Worm (Caenorhabditis elegans) whole organism, L2 larva: ENCODE results near the gene pitr-4.

Source experiments
- F13H6.1 ChIP-seq: sonication (generic microtip); optimal IDR thresholded peaks from 2 replicates; lab custom pipeline; 2016; ENCODE audit warnings: missing genetic modification characterization, missing compliant biosample characterization
- R02D3.7 ChIP-seq: fragments of 150-350 bp; optimal IDR thresholded peaks from 2 replicates; lab custom pipeline; 2014; ENCODE audit warnings: missing biosample characterization, missing genetic modification characterization
- Y55F3AM.14 ChIP-seq: fragments of 200-800 bp; sonication (Bioruptor generic); optimal IDR thresholded peaks from 2 replicates; lab custom pipeline; 2018; ENCODE audit warnings: mild to moderate bottlenecking, missing genetic modification characterization, missing compliant biosample characterization
- ZK546.5 ChIP-seq: sonication (generic microtip); optimal IDR thresholded peaks from 2 replicates; lab custom pipeline; 2017; ENCODE audit warnings: missing biosample characterization, missing genetic modification characterization
- alr-1 ChIP-seq: fragments of 150-350 bp; optimal IDR thresholded peaks from 2 replicates; lab custom pipeline; 2014; ENCODE audit warnings: missing biosample characterization, missing genetic modification characterization
- aly-2 ChIP-seq: fragments of 150-350 bp; optimal IDR thresholded peaks from 2 replicates; lab custom pipeline; 2014; ENCODE audit warnings: missing biosample characterization, missing genetic modification characterization
- ceh-16 ChIP-seq: fragments of 150-350 bp; optimal IDR thresholded peaks from 2 replicates; lab custom pipeline; 2014; ENCODE audit warnings: missing biosample characterization, missing genetic modification characterization
- crh-2 ChIP-seq: sonication (generic microtip); optimal IDR thresholded peaks from 2 replicates; lab custom pipeline; 2017; ENCODE audit warnings: missing biosample characterization, missing genetic modification characterization
- dmd-4 ChIP-seq: sonication (generic microtip); optimal IDR thresholded peaks from 2 replicates; lab custom pipeline; 2017; ENCODE audit warnings: missing biosample characterization, missing genetic modification characterization
- egl-27 ChIP-seq: sonication (generic microtip); optimal IDR thresholded peaks from 3 replicates; lab custom pipeline; 2017; ENCODE audit warnings: missing biosample characterization, missing genetic modification reagents, missing genetic modification characterization
- elt-1 ChIP-seq: fragments of 150-350 bp; optimal IDR thresholded peaks from 2 replicates; lab custom pipeline; 2014; ENCODE audit warnings: missing biosample characterization, missing genetic modification characterization
- elt-3 ChIP-seq: sonication (generic microtip); optimal IDR thresholded peaks from 2 replicates; lab custom pipeline; 2017; ENCODE audit warnings: missing biosample characterization, missing genetic modification characterization
- fos-1 ChIP-seq: fragments of 150-350 bp; optimal IDR thresholded peaks from 2 replicates; lab custom pipeline; 2014; ENCODE audit warnings: missing biosample characterization, missing genetic modification characterization
- lin-11 ChIP-seq: fragments of 150-350 bp; sonication (generic microtip); optimal IDR thresholded peaks from 2 replicates; lab custom pipeline; 2014; ENCODE audit warnings: missing biosample characterization, missing genetic modification characterization, inconsistent platforms, mixed read lengths
- lin-13 ChIP-seq: fragments of 150-350 bp; optimal IDR thresholded peaks from 2 replicates; lab custom pipeline; 2014; ENCODE audit warnings: missing biosample characterization, missing genetic modification reagents, missing genetic modification characterization
- mab-5 ChIP-seq: fragments of 150-350 bp; optimal IDR thresholded peaks from 2 replicates; lab custom pipeline; 2014; ENCODE audit warnings: missing biosample characterization, missing genetic modification characterization
- mdl-1 ChIP-seq, 2 experiments: fragments of 150-350 bp in 1 of 2; sonication (generic microtip) in 1 of 2; optimal IDR thresholded peaks; 2 replicates each; lab custom pipeline; 2017; ENCODE audit warnings: missing biosample characterization in 2 of 2, missing genetic modification characterization in 2 of 2
- nhr-10 ChIP-seq: sonication (generic microtip); optimal IDR thresholded peaks from 2 replicates; lab custom pipeline; 2017; ENCODE audit warnings: missing biosample characterization, missing genetic modification characterization
- nhr-11 ChIP-seq: fragments of 150-350 bp; optimal IDR thresholded peaks from 2 replicates; lab custom pipeline; 2014; ENCODE audit warnings: missing biosample characterization, missing genetic modification characterization
- nhr-23 ChIP-seq: fragments of 150-350 bp; optimal IDR thresholded peaks from 2 replicates; lab custom pipeline; 2014; ENCODE audit warnings: missing biosample characterization, missing genetic modification reagents, missing genetic modification characterization
- nhr-25 ChIP-seq: fragments of 150-350 bp; sonication (generic microtip); optimal IDR thresholded peaks from 3 replicates; lab custom pipeline; 2014; ENCODE audit warnings: missing biosample characterization, missing genetic modification characterization
- nhr-6 ChIP-seq: fragments of 150-350 bp; optimal IDR thresholded peaks from 2 replicates; lab custom pipeline; 2014; ENCODE audit warnings: missing biosample characterization, missing genetic modification characterization
- peb-1 ChIP-seq: fragments of 150-350 bp; optimal IDR thresholded peaks from 2 replicates; lab custom pipeline; 2014; ENCODE audit warnings: missing biosample characterization, missing genetic modification characterization
- sem-4 ChIP-seq: fragments of 150-350 bp; optimal IDR thresholded peaks from 2 replicates; lab custom pipeline; 2014; ENCODE audit warnings: missing biosample characterization, missing genetic modification reagents, missing genetic modification characterization
- skn-1 ChIP-seq: sonication (generic microtip); optimal IDR thresholded peaks from 2 replicates; lab custom pipeline; 2017; ENCODE audit warnings: missing biosample characterization, missing genetic modification characterization
- sma-9 ChIP-seq, 2 experiments: fragments of 150-350 bp in 1 of 2; sonication (generic microtip) in 1 of 2; optimal IDR thresholded peaks; 2 replicates each; lab custom pipeline; 2014 to 2016; ENCODE audit warnings: missing genetic modification characterization in 2 of 2, mild to moderate bottlenecking in 1 of 2, missing biosample characterization in 1 of 2, missing compliant biosample characterization in 1 of 2, missing genetic modification reagents in 1 of 2, moderate library complexity in 1 of 2
- snpc-4 ChIP-seq: fragments of 150-350 bp; optimal IDR thresholded peaks from 2 replicates; lab custom pipeline; 2014; ENCODE audit warnings: missing biosample characterization, missing genetic modification characterization
- unc-39 ChIP-seq: fragments of 150-350 bp; optimal IDR thresholded peaks from 2 replicates; lab custom pipeline; 2014; ENCODE audit warnings: missing biosample characterization, missing genetic modification characterization
- unc-55 ChIP-seq: fragments of 150-350 bp; sonication (generic microtip); optimal IDR thresholded peaks from 3 replicates; lab custom pipeline; 2014; ENCODE audit warnings: missing biosample characterization, missing genetic modification reagents, missing genetic modification characterization
- unc-62 ChIP-seq: fragments of 150-350 bp; optimal IDR thresholded peaks from 2 replicates; lab custom pipeline; 2014; ENCODE audit warnings: missing biosample characterization, missing genetic modification reagents, missing genetic modification characterization
- ztf-1 ChIP-seq: fragments of 200-800 bp; sonication (Bioruptor generic); conservative IDR thresholded peaks from 2 replicates; pipeline ENCODE4 v1.3.6; 2022; ENCODE audit warnings: missing genetic modification characterization, missing compliant biosample characterization
- ztf-11 ChIP-seq: sonication (generic microtip); optimal IDR thresholded peaks from 2 replicates; lab custom pipeline; 2017; ENCODE audit warnings: missing biosample characterization, missing genetic modification characterization

The pitr-4 gene

ce11 chrV:9620417-9620816 is 41.0 kb downstream of the pitr-4 start:
- TF ChIP-seq ceh-16 (no peak), lin-11 (tag; lab: Kevin White, UChicago) (no peak), R02D3.7 (tag; lab: Kevin White, UChicago) (no peak), fos-1 (tag; lab: Kevin White, UChicago) (no peak), ZK546.5 (tag; lab: Kevin White, UChicago) (no peak), ztf-11 (tag; lab: Kevin White, UChicago) (no peak), alr-1 (tag; lab: Kevin White, UChicago) (no peak), lin-13 (GFP tag; lab: Kevin White, UChicago) (no peak), dmd-4 (tag; lab: Kevin White, UChicago) (no peak), mdl-1 (tag; optimal IDR thresholded peaks at IDR 0.05; lab: Kevin White, UChicago) (no peak), nhr-6 (no peak), nhr-11 (tag; lab: Kevin White, UChicago) (no peak)

- TF ChIP-seq elt-3 = no peak
These were observed 41.6 kb downstream of the pitr-4 start, which contains the start of gene idpc-6 for ce11 chrV:9619850-9620249. Gene idpc-6, plus strand, starts transcription at chrV:9620150.

DNA sequence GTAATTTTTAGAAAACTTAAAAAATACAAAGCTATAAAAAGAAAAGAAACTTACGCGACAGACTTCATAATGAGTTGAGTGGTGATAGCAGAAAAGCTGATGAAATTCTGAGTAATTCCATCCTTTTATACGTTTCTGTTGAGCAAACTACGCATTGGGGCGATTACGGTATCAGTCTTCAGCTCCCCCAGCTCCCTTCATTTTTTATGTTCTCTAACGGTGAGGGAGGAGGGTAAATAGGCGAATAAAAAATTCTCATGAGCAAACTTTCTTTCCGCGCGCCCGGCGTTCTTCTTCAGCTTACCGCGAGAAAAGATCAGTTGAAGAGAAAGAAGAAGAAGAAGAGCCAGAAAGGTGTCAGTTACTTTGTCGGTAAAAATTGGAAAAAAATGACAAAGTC is 42.5 kb downstream of the pitr-4 start, which contains the start of gene idpc-7:
Gene idpc-7, minus strand, starts transcription at position 101 of the 400 bp plus-strand sequence.
- TF ChIP-seq lin-11 (tag; lab: Kevin White, UChicago) = no peak
- no peak for TF ChIP-seq nhr-10 (tag; lab: Kevin White, UChicago)
- no peak for TF ChIP-seq aly-2
- no peak for TF ChIP-seq ZK546.5 (tag; lab: Kevin White, UChicago)

DNA sequence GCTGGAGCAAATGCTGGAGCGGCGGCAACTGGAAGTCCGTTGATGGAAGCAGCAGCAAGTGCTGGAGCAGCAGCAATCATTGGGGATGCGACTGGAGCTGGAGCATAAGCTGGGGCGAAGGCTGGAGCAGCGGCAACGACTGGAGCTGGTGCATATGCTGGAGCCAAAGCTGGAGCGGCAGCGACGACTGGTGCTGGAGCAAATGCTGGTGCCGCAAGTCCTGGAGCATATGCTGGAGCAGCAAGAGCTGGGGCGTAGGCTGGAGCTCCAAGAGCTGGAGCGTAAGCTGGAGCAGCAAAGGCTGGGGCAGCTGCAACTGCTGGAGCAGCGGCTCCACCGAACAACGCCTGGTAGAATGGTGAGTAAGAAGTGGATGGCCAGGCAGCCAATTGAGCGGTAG is 43.0 kb downstream of the pitr-4 start:
- no peak for TF ChIP-seq skn-1 (tag; lab: Kevin White, UChicago)
- TF ChIP-seq sma-9 (GFP tag; optimal IDR thresholded peaks at IDR 0.05; lab: Kevin White, UChicago) = no peak
- TF ChIP-seq sma-9 (tag; optimal IDR thresholded peaks at IDR 0.05; lab: Kevin White, UChicago) = no peak
- no peak for TF ChIP-seq aly-2
- no peak for TF ChIP-seq unc-62 (GFP tag; lab: Kevin White, UChicago)
- no peak for TF ChIP-seq sem-4
- no peak for TF ChIP-seq Y55F3AM.14
- no peak for TF ChIP-seq F13H6.1 (tag; lab: Kevin White, UChicago)
- TF ChIP-seq unc-39 = no peak
- TF ChIP-seq ceh-16 = no peak
- TF ChIP-seq ztf-1 = no peak
- no peak for TF ChIP-seq ztf-11 (tag; lab: Kevin White, UChicago)
- no peak for TF ChIP-seq snpc-4 (tag; lab: Kevin White, UChicago)
- no peak for TF ChIP-seq crh-2 (tag; lab: Kevin White, UChicago)
- TF ChIP-seq nhr-23 (tag; lab: Kevin White, UChicago) = no peak
- no peak for TF ChIP-seq mdl-1 (tag; optimal IDR thresholded peaks at IDR 0.05; lab: Kevin White, UChicago)
- no peak for TF ChIP-seq egl-27 (tag; lab: Kevin White, UChicago)
- no peak for TF ChIP-seq peb-1 (tag; lab: Kevin White, UChicago)
- TF ChIP-seq elt-1 (tag; lab: Kevin White, UChicago) = no peak
- no peak for TF ChIP-seq lin-11 (tag; lab: Kevin White, UChicago)

DNA sequence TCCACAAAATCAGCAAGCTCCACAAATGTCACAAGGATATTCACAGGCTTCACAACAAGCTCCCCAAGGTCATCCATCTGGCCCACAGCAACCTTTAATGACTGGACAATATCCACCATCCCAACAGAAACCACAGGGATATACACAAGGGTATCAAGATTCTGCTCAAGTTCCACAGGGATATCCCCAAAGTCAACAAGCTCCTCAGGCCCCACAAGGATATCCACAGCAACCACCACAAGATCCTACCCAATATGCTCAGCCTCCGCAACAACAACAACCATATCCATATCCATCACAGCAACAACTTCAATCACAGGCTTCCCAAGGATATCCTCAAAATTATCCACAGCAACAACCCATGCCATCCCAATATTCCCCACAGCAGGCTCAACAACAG is 44.7 kb downstream of the pitr-4 start:
- TF ChIP-seq unc-55 (GFP tag; lab: Kevin White, UChicago) (no peak), skn-1 (tag; lab: Kevin White, UChicago) (no peak)

DNA sequence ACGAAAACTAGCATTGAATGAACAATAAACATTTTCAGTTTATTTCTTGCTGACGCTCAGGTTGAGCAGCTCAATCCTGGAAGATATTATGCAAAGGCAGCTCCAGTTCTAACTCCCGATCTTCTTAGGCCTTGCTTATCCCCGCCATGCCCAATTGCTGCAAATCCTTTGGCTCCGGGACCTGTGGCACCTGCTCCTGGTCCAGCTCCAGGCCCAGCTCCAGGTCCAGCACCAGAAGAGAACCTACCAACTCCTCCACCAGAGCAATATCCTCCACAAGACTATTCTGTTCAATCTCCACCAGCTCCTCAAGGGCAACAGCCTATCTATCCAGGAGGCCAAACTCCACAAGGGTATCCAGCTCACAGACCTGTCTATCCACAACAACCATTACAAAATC is 45.3 kb downstream of the pitr-4 start:
- TF ChIP-seq skn-1 (tag; lab: Kevin White, UChicago) (no peak), mab-5 (no peak), sem-4 (no peak), nhr-25 (tag; lab: Kevin White, UChicago) (no peak), lin-11 (tag; lab: Kevin White, UChicago) (no peak)
- TF ChIP-seq, all 48 proteins: peak for 0
